Fruit fly (Drosophila melanogaster) whole organism, prepupa: Measurements from ENCODE around the gene Rsf1.

Source experiments
- CG1621 ChIP-seq: fragments of 200-800 bp; sonication (Bioruptor generic); optimal IDR thresholded peaks from 3 replicates; lab custom pipeline; 2018; ENCODE audit warnings: missing biosample characterization, mild to moderate bottlenecking, missing genetic modification characterization
- CG31627 ChIP-seq: fragments of 200-800 bp; sonication (Bioruptor generic); optimal IDR thresholded peaks from 3 replicates; lab custom pipeline; 2016; ENCODE audit warnings: missing biosample characterization, missing genetic modification characterization
- CG8319 ChIP-seq: fragments of 200-800 bp; sonication (Bioruptor generic); optimal IDR thresholded peaks from 3 replicates; lab custom pipeline; 2016; ENCODE audit warnings: missing biosample characterization, missing genetic modification characterization
- Eip93F ChIP-seq: fragments of 200-800 bp; sonication (Bioruptor generic); optimal IDR thresholded peaks from 2 replicates; lab custom pipeline; 2016; ENCODE audit warnings: missing biosample characterization, mild to moderate bottlenecking, missing genetic modification characterization
- Ets96B ChIP-seq: fragments of 200-800 bp; optimal IDR thresholded peaks from 2 replicates; lab custom pipeline; 2019; ENCODE audit warnings: missing biosample characterization, mild to moderate bottlenecking, missing genetic modification characterization, moderate library complexity
- Hr38 ChIP-seq: sonication (Bioruptor generic); optimal IDR thresholded peaks from 2 replicates; lab custom pipeline; 2016; ENCODE audit warnings: missing biosample characterization, missing genetic modification characterization
- dsx ChIP-seq: fragments of 200-800 bp; optimal IDR thresholded peaks from 3 replicates; lab custom pipeline; 2019; ENCODE audit warnings: missing biosample characterization, mild to moderate bottlenecking, missing genetic modification characterization, moderate library complexity; ENCODE audit not compliant: poor library complexity, severe bottlenecking
- eg ChIP-seq: fragments of 200-800 bp; sonication (Bioruptor generic); IDR thresholded peaks from 3 replicates; pipeline ENCODE4 v1.3.6; 2022; ENCODE audit warnings: missing biosample characterization, missing genetic modification characterization
- fd85E ChIP-seq: fragments of 200-800 bp; sonication (Bioruptor generic); optimal IDR thresholded peaks from 3 replicates; lab custom pipeline; 2016; ENCODE audit warnings: missing biosample characterization, missing genetic modification characterization
- lz ChIP-seq: fragments of 200-800 bp; sonication (Bioruptor generic); optimal IDR thresholded peaks from 3 replicates; lab custom pipeline; 2016; ENCODE audit warnings: missing biosample characterization, missing genetic modification characterization
- pdm3 ChIP-seq: fragments of 200-800 bp; sonication (Bioruptor generic); optimal IDR thresholded peaks from 3 replicates; lab custom pipeline; 2016; ENCODE audit warnings: missing biosample characterization, missing genetic modification characterization
- ss ChIP-seq, 2 experiments: fragments of 200-800 bp; sonication (Bioruptor generic); optimal IDR thresholded peaks; 2 replicates in 1 of 2; 3 replicates in 1 of 2; lab custom pipeline; 2017 to 2018; ENCODE audit warnings: mild to moderate bottlenecking in 2 of 2, missing biosample characterization in 2 of 2, missing genetic modification characterization in 2 of 2, moderate library complexity in 1 of 2
- topi ChIP-seq: fragments of 200-800 bp; sonication (Bioruptor generic); optimal IDR thresholded peaks from 3 replicates; lab custom pipeline; 2016; ENCODE audit warnings: missing biosample characterization, missing genetic modification characterization

dm6 chr2L:10276436-10276835, 13.1 kb upstream of the Rsf1 start:
- no peak; the same call in 2 of the 3 replicates for TF ChIP-seq eg
- no peak for TF ChIP-seq topi (GFP tag; lab: Kevin White, UChicago)
- no peak for TF ChIP-seq CG8319 (GFP tag; lab: Kevin White, UChicago)
- no peak for TF ChIP-seq Eip93F (GFP tag; lab: Kevin White, UChicago)
- TF ChIP-seq lz (GFP tag; lab: Kevin White, UChicago): no peak
- no peak for TF ChIP-seq dsx (GFP tag; lab: Kevin White, UChicago)
- TF ChIP-seq CG31627 (GFP tag; lab: Kevin White, UChicago): no peak
- no peak for TF ChIP-seq ss (GFP tag; optimal IDR thresholded peaks at IDR 0.05; lab: Kevin White, UChicago)
- no peak for TF ChIP-seq CG1621 (tag; lab: Kevin White, UChicago)
- TF ChIP-seq Ets96B: peak; percentile 69
- TF ChIP-seq Hr38 (GFP tag; lab: Kevin White, UChicago): no peak
- peak; percentile 5 for TF ChIP-seq fd85E (GFP tag; lab: Kevin White, UChicago)
- TF ChIP-seq pdm3 (GFP tag; lab: Kevin White, UChicago): no peak
